Worm (Caenorhabditis elegans): Measurements from ENCODE around the gene B0218.5.

DNA sequence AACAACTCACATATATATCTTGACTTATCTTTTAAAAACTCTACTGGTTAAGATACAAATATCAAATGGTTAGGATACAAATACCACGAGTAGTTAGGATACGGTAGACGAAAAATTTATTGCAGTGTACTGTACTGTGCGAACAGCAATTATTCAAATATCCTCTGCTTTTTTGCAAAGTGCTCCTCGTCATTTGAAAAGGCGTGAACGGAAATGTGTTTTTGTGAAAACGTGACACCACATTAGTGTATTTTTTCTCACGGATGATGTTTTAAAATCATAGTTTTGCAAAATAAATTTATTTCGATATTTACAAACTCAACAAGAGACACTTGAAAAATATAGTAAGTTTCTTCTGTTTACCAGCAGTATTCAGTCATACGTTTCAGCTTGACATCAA, 38.3 kb downstream of the B0218.5 start, which contains the start of gene F42G8.8:
- no peak for TF ChIP-seq dao-5 (tag; optimal IDR thresholded peaks at IDR 0.05)
- TF ChIP-seq him-1 (tag; optimal IDR thresholded peaks at IDR 0.05): no peak
- no peak for TF ChIP-seq W03F9.2 (tag; optimal IDR thresholded peaks at IDR 0.05)

Measured in whole organism, L4/young adult.